Worm (Caenorhabditis elegans) whole organism, L2 larva: ENCODE data around the gene F37B4.10.

Experiments
- F13H6.1 ChIP-seq: sonication (generic microtip); optimal IDR thresholded peaks from 2 replicates; lab custom pipeline; 2016; ENCODE audit warnings: missing genetic modification characterization, missing compliant biosample characterization
- R02D3.7 ChIP-seq: fragments of 150-350 bp; optimal IDR thresholded peaks from 2 replicates; lab custom pipeline; 2014; ENCODE audit warnings: missing biosample characterization, missing genetic modification characterization
- Y55F3AM.14 ChIP-seq: fragments of 200-800 bp; sonication (Bioruptor generic); optimal IDR thresholded peaks from 2 replicates; lab custom pipeline; 2018; ENCODE audit warnings: mild to moderate bottlenecking, missing genetic modification characterization, missing compliant biosample characterization
- alr-1 ChIP-seq: fragments of 150-350 bp; optimal IDR thresholded peaks from 2 replicates; lab custom pipeline; 2014; ENCODE audit warnings: missing biosample characterization, missing genetic modification characterization
- blmp-1 ChIP-seq: sonication (generic microtip); optimal IDR thresholded peaks from 2 replicates; lab custom pipeline; 2017; ENCODE audit warnings: missing genetic modification characterization, mild to moderate bottlenecking, missing compliant biosample characterization, antibody characterized with exemption, moderate library complexity; ENCODE audit not compliant: insufficient read depth
- ceh-82 ChIP-seq: fragments of 150-350 bp; optimal IDR thresholded peaks from 2 replicates; lab custom pipeline; 2014; ENCODE audit warnings: missing biosample characterization, missing genetic modification characterization
- crh-2 ChIP-seq: sonication (generic microtip); optimal IDR thresholded peaks from 2 replicates; lab custom pipeline; 2017; ENCODE audit warnings: missing biosample characterization, missing genetic modification characterization
- dmd-4 ChIP-seq: sonication (generic microtip); optimal IDR thresholded peaks from 2 replicates; lab custom pipeline; 2017; ENCODE audit warnings: missing biosample characterization, missing genetic modification characterization
- egl-27 ChIP-seq: sonication (generic microtip); optimal IDR thresholded peaks from 3 replicates; lab custom pipeline; 2017; ENCODE audit warnings: missing biosample characterization, missing genetic modification reagents, missing genetic modification characterization
- elt-3 ChIP-seq: sonication (generic microtip); optimal IDR thresholded peaks from 2 replicates; lab custom pipeline; 2017; ENCODE audit warnings: missing biosample characterization, missing genetic modification characterization
- fos-1 ChIP-seq: fragments of 150-350 bp; optimal IDR thresholded peaks from 2 replicates; lab custom pipeline; 2014; ENCODE audit warnings: missing biosample characterization, missing genetic modification characterization
- gmeb-1 ChIP-seq: fragments of 150-350 bp; optimal IDR thresholded peaks from 2 replicates; lab custom pipeline; 2014; ENCODE audit warnings: missing biosample characterization, missing genetic modification characterization
- lin-11 ChIP-seq: fragments of 150-350 bp; sonication (generic microtip); optimal IDR thresholded peaks from 2 replicates; lab custom pipeline; 2014; ENCODE audit warnings: missing biosample characterization, missing genetic modification characterization, inconsistent platforms, mixed read lengths
- mab-5 ChIP-seq: fragments of 150-350 bp; optimal IDR thresholded peaks from 2 replicates; lab custom pipeline; 2014; ENCODE audit warnings: missing biosample characterization, missing genetic modification characterization
- mdl-1 ChIP-seq, 2 experiments: fragments of 150-350 bp in 1 of 2; sonication (generic microtip) in 1 of 2; optimal IDR thresholded peaks; 2 replicates each; lab custom pipeline; 2017; ENCODE audit warnings: missing biosample characterization in 2 of 2, missing genetic modification characterization in 2 of 2
- nhr-10 ChIP-seq: sonication (generic microtip); optimal IDR thresholded peaks from 2 replicates; lab custom pipeline; 2017; ENCODE audit warnings: missing biosample characterization, missing genetic modification characterization
- nhr-11 ChIP-seq: fragments of 150-350 bp; optimal IDR thresholded peaks from 2 replicates; lab custom pipeline; 2014; ENCODE audit warnings: missing biosample characterization, missing genetic modification characterization
- nhr-12 ChIP-seq: fragments of 150-350 bp; optimal IDR thresholded peaks from 2 replicates; lab custom pipeline; 2014; ENCODE audit warnings: missing biosample characterization, missing genetic modification characterization
- nhr-21 ChIP-seq: fragments of 150-350 bp; optimal IDR thresholded peaks from 2 replicates; lab custom pipeline; 2014; ENCODE audit warnings: missing biosample characterization, missing genetic modification characterization
- nhr-6 ChIP-seq: fragments of 150-350 bp; optimal IDR thresholded peaks from 2 replicates; lab custom pipeline; 2014; ENCODE audit warnings: missing biosample characterization, missing genetic modification characterization
- nhr-77 ChIP-seq: fragments of 150-350 bp; optimal IDR thresholded peaks from 2 replicates; lab custom pipeline; 2014; ENCODE audit warnings: missing biosample characterization, missing genetic modification characterization
- peb-1 ChIP-seq: fragments of 150-350 bp; optimal IDR thresholded peaks from 2 replicates; lab custom pipeline; 2014; ENCODE audit warnings: missing biosample characterization, missing genetic modification characterization
- sem-4 ChIP-seq: fragments of 150-350 bp; optimal IDR thresholded peaks from 2 replicates; lab custom pipeline; 2014; ENCODE audit warnings: missing biosample characterization, missing genetic modification reagents, missing genetic modification characterization
- skn-1 ChIP-seq: sonication (generic microtip); optimal IDR thresholded peaks from 2 replicates; lab custom pipeline; 2017; ENCODE audit warnings: missing biosample characterization, missing genetic modification characterization
- sma-3 ChIP-seq: sonication (generic microtip); optimal IDR thresholded peaks from 2 replicates; lab custom pipeline; 2016; ENCODE audit warnings: missing genetic modification reagents, missing genetic modification characterization, missing compliant biosample characterization
- sma-9 ChIP-seq, 2 experiments: fragments of 150-350 bp in 1 of 2; sonication (generic microtip) in 1 of 2; optimal IDR thresholded peaks; 2 replicates each; lab custom pipeline; 2014 to 2016; ENCODE audit warnings: missing genetic modification characterization in 2 of 2, mild to moderate bottlenecking in 1 of 2, missing biosample characterization in 1 of 2, missing compliant biosample characterization in 1 of 2, missing genetic modification reagents in 1 of 2, moderate library complexity in 1 of 2
- snpc-4 ChIP-seq: fragments of 150-350 bp; optimal IDR thresholded peaks from 2 replicates; lab custom pipeline; 2014; ENCODE audit warnings: missing biosample characterization, missing genetic modification characterization
- unc-39 ChIP-seq: fragments of 150-350 bp; optimal IDR thresholded peaks from 2 replicates; lab custom pipeline; 2014; ENCODE audit warnings: missing biosample characterization, missing genetic modification characterization
- ztf-4 ChIP-seq: fragments of 150-350 bp; optimal IDR thresholded peaks from 2 replicates; lab custom pipeline; 2014; ENCODE audit warnings: missing biosample characterization, missing genetic modification characterization

F37B4.10 gene

ce11 chrV:2845771-2846170 lies 31.6 kb downstream of the F37B4.10 start, which contains the start of gene srj-44:
srj-44 (minus strand) TSS chrV:2845871.
- no peak for TF ChIP-seq sem-4 (tag; lab: Kevin White, UChicago)
- TF ChIP-seq mab-5 (tag; lab: Kevin White, UChicago), result no peak
- TF ChIP-seq lin-11 (tag; lab: Kevin White, UChicago), result no peak
- TF ChIP-seq nhr-21 (tag; lab: Kevin White, UChicago), result no peak
- no peak for TF ChIP-seq unc-39
- no peak for TF ChIP-seq snpc-4 (tag; lab: Kevin White, UChicago)
- TF ChIP-seq dmd-4 (tag; lab: Kevin White, UChicago), result no peak
- TF ChIP-seq F13H6.1 (tag; lab: Kevin White, UChicago), result no peak

- TF ChIP-seq mab-5 (tag; lab: Kevin White, UChicago) (no peak), crh-2 (tag; lab: Kevin White, UChicago) (no peak), nhr-21 (tag; lab: Kevin White, UChicago) (no peak), nhr-77 (tag; lab: Kevin White, UChicago) (no peak), R02D3.7 (no peak), blmp-1 (tag; lab: Kevin White, UChicago) (no peak), Y55F3AM.14 (GFP tag; lab: Kevin White, UChicago) (no peak), nhr-10 (tag; lab: Kevin White, UChicago) (no peak), peb-1 (no peak), nhr-12 (tag; lab: Kevin White, UChicago) (no peak), nhr-11 (tag; lab: Kevin White, UChicago) (no peak)
Measured at ce11 chrV:2836501-2836900, 40.9 kb downstream of the F37B4.10 start, which contains the start of gene srj-45. srj-45 (minus strand) TSS chrV:2836601.

ce11 chrV:2832666-2833065 lies 44.7 kb downstream of the F37B4.10 start, which contains the start of gene srj-50:
srj-50 (plus strand) TSS chrV:2832966.
- TF ChIP-seq skn-1 (tag; lab: Kevin White, UChicago) (no peak), nhr-11 (tag; lab: Kevin White, UChicago) (no peak), elt-3 (no peak), crh-2 (tag; lab: Kevin White, UChicago) (no peak), ztf-4 (no peak)

- no peak for TF ChIP-seq nhr-21 (tag; lab: Kevin White, UChicago)
- no peak for TF ChIP-seq snpc-4 (tag; lab: Kevin White, UChicago)
- TF ChIP-seq gmeb-1, result no peak
- TF ChIP-seq alr-1 (tag; lab: Kevin White, UChicago), result no peak
- no peak for TF ChIP-seq lin-11 (tag; lab: Kevin White, UChicago)
- TF ChIP-seq unc-39, result no peak
- TF ChIP-seq ceh-82, result no peak
- no peak for TF ChIP-seq Y55F3AM.14 (GFP tag; lab: Kevin White, UChicago)
- no peak for TF ChIP-seq ztf-4
- no peak for TF ChIP-seq fos-1 (tag; lab: Kevin White, UChicago)
- no peak for TF ChIP-seq sma-3
- TF ChIP-seq mdl-1 (tag; optimal IDR thresholded peaks at IDR 0.05; lab: Kevin White, UChicago), result no peak
- TF ChIP-seq nhr-10 (tag; lab: Kevin White, UChicago), result no peak
- TF ChIP-seq egl-27 (tag; lab: Kevin White, UChicago), result no peak
- TF ChIP-seq sma-9 (GFP tag; optimal IDR thresholded peaks at IDR 0.05; lab: Kevin White, UChicago), result no peak
- TF ChIP-seq sma-9 (tag; optimal IDR thresholded peaks at IDR 0.05; lab: Kevin White, UChicago), result no peak
Measured at ce11 chrV:2830817-2831216, 46.6 kb downstream of the F37B4.10 start, which contains the start of gene srw-2. srw-2 (plus strand) TSS chrV:2830878.

ce11 chrV:2826815-2827214 lies 50.6 kb downstream of the F37B4.10 start, which contains the start of gene T03D3.5:
T03D3.5 (minus strand) TSS chrV:2826835.
- TF ChIP-seq skn-1 (tag; lab: Kevin White, UChicago), result no peak

- no peak for TF ChIP-seq unc-39
- TF ChIP-seq fos-1 (tag; lab: Kevin White, UChicago), result no peak
- no peak for TF ChIP-seq gmeb-1
- TF ChIP-seq nhr-6 (tag; lab: Kevin White, UChicago), result no peak
- no peak for TF ChIP-seq sem-4 (tag; lab: Kevin White, UChicago)
- TF ChIP-seq, all 48 proteins: peak for 0
Measured at ce11 chrV:2825978-2826377, 51.4 kb downstream of the F37B4.10 start.
